Fruit fly (Drosophila melanogaster) whole organism, prepupa: Measurements from ENCODE around the gene RanBP3.
A peak's percentile ranks its signal among the peaks of the same experiment; 100 is the strongest.

Experiments
- Blimp-1 ChIP-seq: fragments of 200-800 bp; sonication (Bioruptor generic); optimal IDR thresholded peaks from 3 replicates; lab custom pipeline; 2017; ENCODE audit warnings: missing biosample characterization, missing genetic modification characterization, mild to moderate bottlenecking, moderate library complexity, missing genetic modification reagents
- CG10631 ChIP-seq: fragments of 200-800 bp; sonication (Bioruptor generic); optimal IDR thresholded peaks from 2 replicates; lab custom pipeline; 2016; ENCODE audit warnings: missing biosample characterization, missing genetic modification characterization
- CG10669 ChIP-seq: fragments of 200-800 bp; sonication (Bioruptor generic); optimal IDR thresholded peaks from 3 replicates; lab custom pipeline; 2018; ENCODE audit warnings: missing biosample characterization, mild to moderate bottlenecking, missing genetic modification characterization, moderate library complexity
- CG11762 ChIP-seq: fragments of 200-800 bp; sonication (Bioruptor generic); optimal IDR thresholded peaks from 3 replicates; lab custom pipeline; 2016; ENCODE audit warnings: missing biosample characterization, missing genetic modification characterization; ENCODE audit not compliant: insufficient read depth
- CG11902 ChIP-seq: fragments of 200-800 bp; sonication (Bioruptor generic); optimal IDR thresholded peaks from 3 replicates; lab custom pipeline; 2016; ENCODE audit warnings: missing biosample characterization, missing genetic modification characterization
- CG15336 ChIP-seq: fragments of 200-800 bp; sonication (Bioruptor generic); IDR thresholded peaks from 2 replicates; pipeline ENCODE4 v1.3.6; 2022; ENCODE audit warnings: missing biosample characterization, missing genetic modification characterization
- CG1621 ChIP-seq: fragments of 200-800 bp; sonication (Bioruptor generic); optimal IDR thresholded peaks from 3 replicates; lab custom pipeline; 2018; ENCODE audit warnings: missing biosample characterization, mild to moderate bottlenecking, missing genetic modification characterization
- CG16779 ChIP-seq: fragments of 200-800 bp; sonication (Bioruptor generic); optimal IDR thresholded peaks from 3 replicates; lab custom pipeline; 2017; ENCODE audit warnings: missing biosample characterization, mild to moderate bottlenecking, missing genetic modification characterization
- CG3032 ChIP-seq: fragments of 200-800 bp; optimal IDR thresholded peaks from 2 replicates; lab custom pipeline; 2019; ENCODE audit warnings: missing biosample characterization, mild to moderate bottlenecking, missing genetic modification characterization, moderate library complexity
- CG3919 ChIP-seq: fragments of 200-800 bp; sonication (Bioruptor generic); optimal IDR thresholded peaks from 3 replicates; lab custom pipeline; 2016; ENCODE audit warnings: missing biosample characterization, missing genetic modification characterization
- CG4318 ChIP-seq: fragments of 200-800 bp; sonication (Bioruptor generic); optimal IDR thresholded peaks from 3 replicates; lab custom pipeline; 2017; ENCODE audit warnings: missing biosample characterization, mild to moderate bottlenecking, missing genetic modification characterization
- CG6163 ChIP-seq: fragments of 200-800 bp; sonication (Bioruptor generic); IDR thresholded peaks from 3 replicates; pipeline ENCODE4 v1.3.6; 2022; ENCODE audit warnings: missing biosample characterization, missing genetic modification characterization
- CG6276 ChIP-seq: fragments of 200-800 bp; sonication (Bioruptor generic); optimal IDR thresholded peaks from 2 replicates; lab custom pipeline; 2017; ENCODE audit warnings: missing biosample characterization, mild to moderate bottlenecking, missing genetic modification characterization
- CG6792 ChIP-seq: fragments of 200-800 bp; sonication (Bioruptor generic); optimal IDR thresholded peaks from 3 replicates; lab custom pipeline; 2016; ENCODE audit warnings: missing biosample characterization, missing genetic modification characterization
- CG6808 ChIP-seq: fragments of 200-800 bp; sonication (Bioruptor generic); optimal IDR thresholded peaks from 3 replicates; lab custom pipeline; 2017; ENCODE audit warnings: missing biosample characterization, missing genetic modification characterization, mild to moderate bottlenecking, moderate library complexity, missing genetic modification reagents
- CG6854 ChIP-seq: fragments of 200-800 bp; sonication (Bioruptor generic); optimal IDR thresholded peaks from 2 replicates; lab custom pipeline; 2017; ENCODE audit warnings: missing biosample characterization, mild to moderate bottlenecking, missing genetic modification characterization
- CG7368 ChIP-seq: fragments of 200-800 bp; sonication (Bioruptor generic); optimal IDR thresholded peaks from 3 replicates; lab custom pipeline; 2016; ENCODE audit warnings: missing biosample characterization, missing genetic modification characterization
- CG8119 ChIP-seq: fragments of 200-800 bp; sonication (Bioruptor generic); IDR thresholded peaks from 3 replicates; pipeline ENCODE4 v1.3.6; 2022; ENCODE audit warnings: missing biosample characterization, missing genetic modification characterization
- CG8319 ChIP-seq: fragments of 200-800 bp; sonication (Bioruptor generic); optimal IDR thresholded peaks from 3 replicates; lab custom pipeline; 2016; ENCODE audit warnings: missing biosample characterization, missing genetic modification characterization
- CG8632 ChIP-seq: fragments of 200-800 bp; sonication (Bioruptor generic); optimal IDR thresholded peaks from 3 replicates; lab custom pipeline; 2016; ENCODE audit warnings: missing biosample characterization, missing genetic modification characterization
- CG9139 ChIP-seq: fragments of 200-800 bp; sonication (Bioruptor generic); optimal IDR thresholded peaks from 3 replicates; lab custom pipeline; 2017; ENCODE audit warnings: missing biosample characterization, mild to moderate bottlenecking, missing genetic modification characterization
- Eip75B ChIP-seq: fragments of 200-800 bp; sonication (Bioruptor generic); optimal IDR thresholded peaks from 3 replicates; lab custom pipeline; 2016; ENCODE audit warnings: missing biosample characterization, missing genetic modification characterization
- Eip78C ChIP-seq: fragments of 200-800 bp; sonication (Bioruptor generic); peaks from one replicate; lab custom pipeline; 2016; ENCODE audit warnings: missing biosample characterization, missing genetic modification characterization
- Eip93F ChIP-seq: fragments of 200-800 bp; sonication (Bioruptor generic); optimal IDR thresholded peaks from 2 replicates; lab custom pipeline; 2016; ENCODE audit warnings: missing biosample characterization, mild to moderate bottlenecking, missing genetic modification characterization
- Ets21C ChIP-seq: fragments of 200-800 bp; sonication (Bioruptor generic); optimal IDR thresholded peaks from 3 replicates; lab custom pipeline; 2016; ENCODE audit warnings: missing biosample characterization, missing genetic modification characterization
- Ets96B ChIP-seq: fragments of 200-800 bp; optimal IDR thresholded peaks from 2 replicates; lab custom pipeline; 2019; ENCODE audit warnings: missing biosample characterization, mild to moderate bottlenecking, missing genetic modification characterization, moderate library complexity
- Hr38 ChIP-seq: sonication (Bioruptor generic); optimal IDR thresholded peaks from 2 replicates; lab custom pipeline; 2016; ENCODE audit warnings: missing biosample characterization, missing genetic modification characterization
- Hr39 ChIP-seq: fragments of 200-800 bp; sonication (Bioruptor generic); optimal IDR thresholded peaks from 2 replicates; lab custom pipeline; 2016; ENCODE audit warnings: missing biosample characterization, missing genetic modification characterization
- Hr4 ChIP-seq: fragments of 200-800 bp; sonication (Bioruptor generic); optimal IDR thresholded peaks from 3 replicates; lab custom pipeline; 2016; ENCODE audit warnings: missing biosample characterization, missing genetic modification characterization
- Lpt ChIP-seq: fragments of 200-800 bp; sonication (Bioruptor generic); optimal IDR thresholded peaks from 3 replicates; lab custom pipeline; 2016; ENCODE audit warnings: missing biosample characterization, missing genetic modification characterization
- Met ChIP-seq: fragments of 200-800 bp; sonication (Bioruptor generic); optimal IDR thresholded peaks from 3 replicates; lab custom pipeline; 2016; ENCODE audit warnings: missing biosample characterization, missing genetic modification characterization
- OdsH ChIP-seq: fragments of 200-800 bp; sonication (Bioruptor generic); optimal IDR thresholded peaks from 3 replicates; lab custom pipeline; 2016; ENCODE audit warnings: missing biosample characterization, missing genetic modification characterization
- Smox ChIP-seq: fragments of 200-800 bp; sonication (Bioruptor generic); optimal IDR thresholded peaks from 3 replicates; lab custom pipeline; 2016; ENCODE audit warnings: missing biosample characterization, missing genetic modification characterization
- Sox102F ChIP-seq: fragments of 200-800 bp; sonication (Bioruptor generic); optimal IDR thresholded peaks from 2 replicates; lab custom pipeline; 2016; ENCODE audit warnings: missing biosample characterization, mild to moderate bottlenecking, missing genetic modification characterization
- Sox14 ChIP-seq: fragments of 200-800 bp; sonication (Bioruptor generic); optimal IDR thresholded peaks from 3 replicates; lab custom pipeline; 2016; ENCODE audit warnings: missing biosample characterization, missing genetic modification characterization
- Sox15 ChIP-seq: fragments of 200-800 bp; sonication (Bioruptor generic); optimal IDR thresholded peaks from 3 replicates; lab custom pipeline; 2016; ENCODE audit warnings: missing biosample characterization, missing genetic modification characterization
- achi ChIP-seq: fragments of 200-800 bp; sonication (Bioruptor generic); optimal IDR thresholded peaks from 3 replicates; lab custom pipeline; 2016; ENCODE audit warnings: missing biosample characterization, missing genetic modification characterization
- acj6 ChIP-seq: fragments of 200-800 bp; sonication (Bioruptor generic); optimal IDR thresholded peaks from 3 replicates; lab custom pipeline; 2016; ENCODE audit warnings: missing biosample characterization, missing genetic modification characterization
- cyc ChIP-seq: fragments of 200-800 bp; sonication (Bioruptor generic); optimal IDR thresholded peaks from 3 replicates; lab custom pipeline; 2016; ENCODE audit warnings: missing biosample characterization, missing genetic modification characterization
- dac ChIP-seq: fragments of 200-800 bp; sonication (Bioruptor generic); optimal IDR thresholded peaks from 2 replicates; lab custom pipeline; 2017; ENCODE audit warnings: missing biosample characterization, mild to moderate bottlenecking, missing genetic modification characterization
- dsx ChIP-seq: fragments of 200-800 bp; optimal IDR thresholded peaks from 3 replicates; lab custom pipeline; 2019; ENCODE audit warnings: missing biosample characterization, mild to moderate bottlenecking, missing genetic modification characterization, moderate library complexity; ENCODE audit not compliant: poor library complexity, severe bottlenecking
- eg ChIP-seq: fragments of 200-800 bp; sonication (Bioruptor generic); IDR thresholded peaks from 3 replicates; pipeline ENCODE4 v1.3.6; 2022; ENCODE audit warnings: missing biosample characterization, missing genetic modification characterization
- esn ChIP-seq: fragments of 200-800 bp; sonication (Bioruptor generic); optimal IDR thresholded peaks from 2 replicates; lab custom pipeline; 2016; ENCODE audit warnings: missing biosample characterization, mild to moderate bottlenecking, missing genetic modification characterization, moderate library complexity
- fd59A ChIP-seq: fragments of 200-800 bp; sonication (Bioruptor generic); optimal IDR thresholded peaks from 2 replicates; lab custom pipeline; 2017; ENCODE audit warnings: missing biosample characterization, mild to moderate bottlenecking, missing genetic modification characterization, missing genetic modification reagents
- fkh ChIP-seq: fragments of 200-800 bp; sonication (Bioruptor generic); optimal IDR thresholded peaks from 3 replicates; lab custom pipeline; 2017; ENCODE audit warnings: missing biosample characterization, mild to moderate bottlenecking, missing genetic modification characterization, moderate library complexity
- lz ChIP-seq: fragments of 200-800 bp; sonication (Bioruptor generic); optimal IDR thresholded peaks from 3 replicates; lab custom pipeline; 2016; ENCODE audit warnings: missing biosample characterization, missing genetic modification characterization
- salr ChIP-seq, 2 experiments: fragments of 200-800 bp; sonication (Bioruptor generic); optimal IDR thresholded peaks; 3 replicates each; lab custom pipeline; 2016 to 2018; ENCODE audit warnings: missing biosample characterization in 2 of 2, missing genetic modification characterization in 2 of 2, mild to moderate bottlenecking in 1 of 2
- spab ChIP-seq: fragments of 200-800 bp; sonication (Bioruptor generic); optimal IDR thresholded peaks from 2 replicates; lab custom pipeline; 2017; ENCODE audit warnings: missing biosample characterization, mild to moderate bottlenecking, missing genetic modification characterization, missing genetic modification reagents
- ss ChIP-seq, 2 experiments: fragments of 200-800 bp; sonication (Bioruptor generic); optimal IDR thresholded peaks; 2 replicates in 1 of 2; 3 replicates in 1 of 2; lab custom pipeline; 2017 to 2018; ENCODE audit warnings: mild to moderate bottlenecking in 2 of 2, missing biosample characterization in 2 of 2, missing genetic modification characterization in 2 of 2, moderate library complexity in 1 of 2
- svp ChIP-seq: fragments of 200-800 bp; sonication (Bioruptor generic); peaks from one replicate; lab custom pipeline; 2016; ENCODE audit warnings: missing biosample characterization, missing genetic modification characterization
- topi ChIP-seq: fragments of 200-800 bp; sonication (Bioruptor generic); optimal IDR thresholded peaks from 3 replicates; lab custom pipeline; 2016; ENCODE audit warnings: missing biosample characterization, missing genetic modification characterization
- vri ChIP-seq: fragments of 200-800 bp; sonication (Bioruptor generic); optimal IDR thresholded peaks from 3 replicates; lab custom pipeline; 2016; ENCODE audit warnings: missing biosample characterization, mild to moderate bottlenecking, missing genetic modification characterization

RanBP3 gene

DNA sequence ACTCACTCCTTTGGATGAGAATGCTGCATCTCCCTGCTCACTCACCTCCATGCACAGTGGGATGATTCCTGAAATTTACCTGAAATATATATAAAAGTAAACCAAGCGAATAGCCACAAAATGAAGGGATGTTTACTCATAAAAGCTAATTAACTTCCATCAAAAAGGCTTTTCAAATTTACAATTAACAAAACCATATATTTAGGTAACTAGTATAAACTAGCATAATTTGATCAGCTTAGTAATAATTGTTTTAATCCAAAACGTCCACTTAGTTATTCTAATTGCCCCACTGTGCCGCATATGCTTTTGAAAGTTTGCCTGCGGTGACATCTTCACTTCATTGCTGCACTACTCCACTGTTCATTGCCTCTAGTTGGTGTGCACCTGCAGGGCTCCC lies 31.3 kb upstream of the RanBP3 start:
- no peak for TF ChIP-seq CG6854 (GFP tag; lab: Kevin White, UChicago)
- peak; percentile 80 for TF ChIP-seq CG6163 (GFP tag; lab: Robert Waterston, UW)
- TF ChIP-seq CG9139 (GFP tag; lab: Kevin White, UChicago), result peak; percentile 74
- peak; percentile 85 for TF ChIP-seq CG1621
- peak; percentile 84 for TF ChIP-seq CG6276 (GFP tag; lab: Kevin White, UChicago)
- peak; percentile 90 for TF ChIP-seq acj6 (GFP tag; lab: Kevin White, UChicago)
- peak; percentile 90 for TF ChIP-seq Eip75B (GFP tag; lab: Kevin White, UChicago)
- peak; percentile 84 for TF ChIP-seq esn (GFP tag; lab: Kevin White, UChicago)
- peak; percentile 90 for TF ChIP-seq Hr4 (GFP tag; lab: Kevin White, UChicago)
- TF ChIP-seq CG10669 (GFP tag; lab: Kevin White, UChicago), result peak; percentile 86
- peak; percentile 86 for TF ChIP-seq CG8632 (GFP tag; lab: Kevin White, UChicago)
- TF ChIP-seq lz, result peak; percentile 77
- peak; percentile 78 for TF ChIP-seq Hr39 (GFP tag; lab: Kevin White, UChicago)
- TF ChIP-seq achi (GFP tag; lab: Kevin White, UChicago), result peak; percentile 87
- TF ChIP-seq Sox102F (GFP tag; lab: Kevin White, UChicago), result peak; percentile 78
- peak; percentile 85 for TF ChIP-seq Met (GFP tag; lab: Kevin White, UChicago)
- TF ChIP-seq topi (GFP tag; lab: Kevin White, UChicago), result peak; percentile 86
- peak; percentile 66 for TF ChIP-seq CG11902 (GFP tag; lab: Kevin White, UChicago)
- peak; percentile 67 to 84 for TF ChIP-seq salr (GFP tag; optimal IDR thresholded peaks at IDR 0.05; lab: Kevin White, UChicago)
- TF ChIP-seq CG8319 (GFP tag; lab: Kevin White, UChicago), result peak; percentile 79
- TF ChIP-seq vri (GFP tag; lab: Kevin White, UChicago), result peak; percentile 11
- TF ChIP-seq dac (GFP tag; lab: Kevin White, UChicago), result peak; percentile 82
- peak; percentile 86 to 87 for TF ChIP-seq ss (GFP tag; optimal IDR thresholded peaks at IDR 0.05; lab: Kevin White, UChicago)
- TF ChIP-seq CG6792 (GFP tag; lab: Kevin White, UChicago), result peak; percentile 77
- peak; percentile 89 for TF ChIP-seq CG15336 (GFP tag; lab: Robert Waterston, UW)
- no peak for TF ChIP-seq Hr38 (GFP tag; lab: Kevin White, UChicago)
- TF ChIP-seq Smox (GFP tag; lab: Kevin White, UChicago), result peak; percentile 75
- peak; percentile 78 for TF ChIP-seq CG7368 (GFP tag; lab: Kevin White, UChicago)
- TF ChIP-seq Blimp-1 (GFP tag; lab: Kevin White, UChicago), result peak; percentile 1
- TF ChIP-seq Eip93F, result no peak
- TF ChIP-seq spab (GFP tag; lab: Kevin White, UChicago), result peak; percentile 85
- peak; percentile 70 for TF ChIP-seq cyc (GFP tag; lab: Kevin White, UChicago)
- peak; percentile 88 for TF ChIP-seq svp (GFP tag; lab: Kevin White, UChicago)
- peak; percentile 83 for TF ChIP-seq Lpt (GFP tag; lab: Kevin White, UChicago)
- peak; percentile 88 for TF ChIP-seq CG3919 (GFP tag; lab: Kevin White, UChicago)
- TF ChIP-seq OdsH (GFP tag; lab: Kevin White, UChicago), result peak; percentile 90
- TF ChIP-seq CG8119 (GFP tag; lab: Robert Waterston, UW), result peak; percentile 90
- peak; percentile 86 for TF ChIP-seq CG4318 (GFP tag; lab: Kevin White, UChicago)
- peak; percentile 89 for TF ChIP-seq Sox14
- TF ChIP-seq CG16779 (tag; lab: Kevin White, UChicago), result peak; percentile 71
- TF ChIP-seq Eip78C (GFP tag; lab: Kevin White, UChicago), result peak; percentile 97
- TF ChIP-seq eg (GFP tag; lab: Robert Waterston, UW), result peak; percentile 76
- TF ChIP-seq fd59A (GFP tag; lab: Kevin White, UChicago), result peak; percentile 86
- TF ChIP-seq Sox15 (GFP tag; lab: Kevin White, UChicago), result peak; percentile 73
- TF ChIP-seq fkh (GFP tag; lab: Kevin White, UChicago), result no peak
- peak; percentile 90 for TF ChIP-seq Ets96B
- TF ChIP-seq CG10631 (GFP tag; lab: Kevin White, UChicago), result peak; percentile 90
- TF ChIP-seq CG3032 (tag; lab: Kevin White, UChicago), result peak; percentile 89
- TF ChIP-seq CG11762 (GFP tag; lab: Kevin White, UChicago), result peak; percentile 80
- peak; percentile 83 for TF ChIP-seq dsx (GFP tag; lab: Kevin White, UChicago)
- peak; percentile 87 for TF ChIP-seq CG6808 (GFP tag; lab: Kevin White, UChicago)
- peak; percentile 60 for TF ChIP-seq Ets21C
